Fruit fly (Drosophila melanogaster): ENCODE results near the gene CG34301.

dm6 chr3R:8772591-8772990, 644 bp upstream of the CG34301 start, which contains the start of gene CG13318:
- TF ChIP-seq psq (optimal IDR thresholded peaks at IDR 0.05) (no peak), CG8478 (optimal IDR thresholded peaks at IDR 0.05) (no peak), usp (GFP tag; optimal IDR thresholded peaks at IDR 0.05) (no peak), Dll (optimal IDR thresholded peaks at IDR 0.05) (no peak), pan (optimal IDR thresholded peaks at IDR 0.05) (no peak)
